Worm (Caenorhabditis elegans) whole organism, mixed stage, embryonic: ENCODE data around the gene rsp-8.
A peak's percentile ranks its signal among the peaks of the same experiment; 100 is the strongest.

Experiments
- bed-3 ChIP-seq: fragments of 200-800 bp; sonication (Bioruptor generic); optimal IDR thresholded peaks from 3 replicates; lab custom pipeline; 2018; ENCODE audit warnings: mild to moderate bottlenecking, missing genetic modification characterization, moderate library complexity, missing compliant biosample characterization
- blmp-1 ChIP-seq: fragments of 150-350 bp; optimal IDR thresholded peaks from 2 replicates; lab custom pipeline; 2014; ENCODE audit warnings: missing biosample characterization, missing genetic modification characterization
- ceh-43 ChIP-seq: fragments of 200-800 bp; sonication (Bioruptor generic); optimal IDR thresholded peaks from 2 replicates; lab custom pipeline; 2018; ENCODE audit warnings: mild to moderate bottlenecking, missing genetic modification characterization, moderate library complexity, missing compliant biosample characterization
- ces-1 ChIP-seq: fragments of 150-350 bp; optimal IDR thresholded peaks from 2 replicates; lab custom pipeline; 2014; ENCODE audit warnings: missing biosample characterization, missing genetic modification reagents, missing genetic modification characterization
- cnd-1 ChIP-seq: fragments of 200-800 bp; sonication (Bioruptor generic); optimal IDR thresholded peaks from 2 replicates; lab custom pipeline; 2018; ENCODE audit warnings: mild to moderate bottlenecking, missing genetic modification characterization, missing compliant biosample characterization
- elt-1 ChIP-seq: sonication (generic microtip); optimal IDR thresholded peaks from 2 replicates; lab custom pipeline; 2017; ENCODE audit warnings: missing genetic modification characterization, mild to moderate bottlenecking, missing compliant biosample characterization, antibody characterized with exemption, moderate library complexity, borderline replicate concordance; ENCODE audit not compliant: insufficient read depth
- elt-3 ChIP-seq: fragments of 150-350 bp; optimal IDR thresholded peaks from 2 replicates; lab custom pipeline; 2014; ENCODE audit warnings: missing biosample characterization, missing genetic modification characterization
- flh-1 ChIP-seq: fragments of 200-800 bp; sonication (Bioruptor generic); optimal IDR thresholded peaks from 2 replicates; lab custom pipeline; 2018; ENCODE audit warnings: mild to moderate bottlenecking, missing genetic modification characterization, moderate library complexity, missing compliant biosample characterization
- ham-2 ChIP-seq: fragments of 200-800 bp; sonication (Bioruptor generic); optimal IDR thresholded peaks from 2 replicates; lab custom pipeline; 2018; ENCODE audit warnings: mild to moderate bottlenecking, missing genetic modification characterization, missing compliant biosample characterization
- lin-13 ChIP-seq: fragments of 150-350 bp; optimal IDR thresholded peaks from 2 replicates; lab custom pipeline; 2014; ENCODE audit warnings: missing biosample characterization, missing genetic modification characterization
- lsy-2 ChIP-seq: fragments of 150-350 bp; optimal IDR thresholded peaks from 2 replicates; lab custom pipeline; 2014; ENCODE audit warnings: missing biosample characterization, missing genetic modification characterization
- mep-1 ChIP-seq: fragments of 150-350 bp; optimal IDR thresholded peaks from 2 replicates; lab custom pipeline; 2017; ENCODE audit warnings: missing biosample characterization, missing genetic modification reagents, missing genetic modification characterization, inconsistent platforms
- nhr-2 ChIP-seq: fragments of 150-350 bp; optimal IDR thresholded peaks from 2 replicates; lab custom pipeline; 2014; ENCODE audit warnings: missing biosample characterization, missing genetic modification characterization
- nhr-28 ChIP-seq: fragments of 150-350 bp; optimal IDR thresholded peaks from 2 replicates; lab custom pipeline; 2014; ENCODE audit warnings: missing biosample characterization, missing genetic modification characterization
- sptf-1 ChIP-seq: sonication (generic microtip); optimal IDR thresholded peaks from 2 replicates; lab custom pipeline; 2017; ENCODE audit warnings: mild to moderate bottlenecking, missing genetic modification characterization, moderate library complexity, missing compliant biosample characterization
- tbx-8 ChIP-seq: fragments of 200-800 bp; sonication (Bioruptor generic); optimal IDR thresholded peaks from 2 replicates; lab custom pipeline; 2018; ENCODE audit warnings: mild to moderate bottlenecking, missing genetic modification characterization, moderate library complexity, missing compliant biosample characterization
- zip-8 ChIP-seq: fragments of 150-350 bp; optimal IDR thresholded peaks from 2 replicates; lab custom pipeline; 2014; ENCODE audit warnings: missing biosample characterization, missing genetic modification characterization

The rsp-8 gene

ce11 chrIII:11874242-11874641 lies 48.0 kb downstream of the rsp-8 start:
- TF ChIP-seq elt-1 (tag; lab: Kevin White, UChicago) (no peak), cnd-1 (no peak), bed-3 (GFP tag; lab: Kevin White, UChicago) (no peak), zip-8 (tag; lab: Kevin White, UChicago) (no peak), tbx-8 (GFP tag; lab: Kevin White, UChicago) (no peak), ham-2 (GFP tag; lab: Kevin White, UChicago) (no peak), ceh-43 (no peak), blmp-1 (no peak)

- TF ChIP-seq elt-3 (tag; lab: Kevin White, UChicago) (no peak), sptf-1 (peak; percentile 42), lin-13 (no peak), flh-1 (GFP tag; lab: Kevin White, UChicago) (no peak)
Measured at ce11 chrIII:11876130-11876529, 49.9 kb downstream of the rsp-8 start.

ce11 chrIII:11878751-11879150 lies 52.5 kb downstream of the rsp-8 start, which contains the start of gene Y56A3A.6:
Y56A3A.6 (minus strand) TSS chrIII:11878803.
- no peak for TF ChIP-seq lin-13
- TF ChIP-seq ces-1 (GFP tag; lab: Kevin White, UChicago) = no peak
- no peak for TF ChIP-seq elt-1 (tag; lab: Kevin White, UChicago)
- no peak for TF ChIP-seq nhr-2 (tag; lab: Kevin White, UChicago)
- no peak for TF ChIP-seq mep-1
- TF ChIP-seq nhr-28 (tag; lab: Kevin White, UChicago) = no peak
- no peak for TF ChIP-seq tbx-8 (GFP tag; lab: Kevin White, UChicago)
- TF ChIP-seq lsy-2 (tag; lab: Kevin White, UChicago) = no peak
- TF ChIP-seq ceh-43 = no peak
- no peak for TF ChIP-seq cnd-1
- TF ChIP-seq blmp-1 = no peak
